Fruit fly (Drosophila melanogaster) whole organism, embryonic: ENCODE measurements around the gene TrpRS.
A peak's percentile ranks its signal among the peaks of the same experiment; 100 is the strongest.

ENCODE experiments used
- Blimp-1 ChIP-seq: fragments of 200-800 bp; sonication (Bioruptor generic); optimal IDR thresholded peaks from 3 replicates; lab custom pipeline; 2018; ENCODE audit warnings: missing biosample characterization, missing genetic modification characterization, mild to moderate bottlenecking, moderate library complexity, missing genetic modification reagents
- CG10431 ChIP-seq: fragments of 200-800 bp; sonication (Bioruptor generic); optimal IDR thresholded peaks from 3 replicates; lab custom pipeline; 2018; ENCODE audit warnings: missing biosample characterization, mild to moderate bottlenecking, missing genetic modification characterization
- CG11504 ChIP-seq: fragments of 200-800 bp; sonication (Bioruptor generic); optimal IDR thresholded peaks from 3 replicates; lab custom pipeline; 2019; ENCODE audit warnings: missing biosample characterization, mild to moderate bottlenecking, missing genetic modification characterization, moderate library complexity
- CG12155 ChIP-seq: fragments of 200-800 bp; sonication (Bioruptor generic); optimal IDR thresholded peaks from 3 replicates; lab custom pipeline; 2016; ENCODE audit warnings: missing biosample characterization, missing genetic modification characterization
- CG1233 ChIP-seq: fragments of 200-800 bp; sonication (Bioruptor generic); optimal IDR thresholded peaks from 4 replicates; lab custom pipeline; 2018; ENCODE audit warnings: missing biosample characterization, mild to moderate bottlenecking, missing genetic modification characterization
- CG15073 ChIP-seq: fragments of 200-800 bp; sonication (Bioruptor generic); optimal IDR thresholded peaks from 2 replicates; lab custom pipeline; 2016; ENCODE audit warnings: missing biosample characterization, missing genetic modification characterization
- CG18476 ChIP-seq: fragments of 200-800 bp; sonication (Bioruptor generic); optimal IDR thresholded peaks from 2 replicates; lab custom pipeline; 2016; ENCODE audit warnings: missing biosample characterization, mild to moderate bottlenecking, missing genetic modification characterization
- CG31224 ChIP-seq: fragments of 200-800 bp; sonication (Bioruptor generic); IDR thresholded peaks from 2 replicates; pipeline ENCODE4 v1.3.6; 2022; ENCODE audit warnings: missing biosample characterization, missing genetic modification characterization
- CG31365 ChIP-seq: fragments of 200-800 bp; sonication (Bioruptor generic); optimal IDR thresholded peaks from 2 replicates; lab custom pipeline; 2018; ENCODE audit warnings: missing biosample characterization, mild to moderate bottlenecking, missing genetic modification characterization
- CG32772 ChIP-seq: fragments of 200-800 bp; sonication (Bioruptor generic); IDR thresholded peaks from 2 replicates; pipeline ENCODE4 v1.3.6; 2022; ENCODE audit warnings: missing biosample characterization, missing genetic modification characterization
- CG3281 ChIP-seq: fragments of 200-800 bp; sonication (Bioruptor generic); optimal IDR thresholded peaks from 3 replicates; lab custom pipeline; 2017; ENCODE audit warnings: missing biosample characterization, mild to moderate bottlenecking, missing genetic modification characterization
- CG33213 ChIP-seq: fragments of 200-800 bp; sonication (Bioruptor generic); optimal IDR thresholded peaks from 3 replicates; lab custom pipeline; 2016; ENCODE audit warnings: missing biosample characterization, missing genetic modification characterization
- CG3847 ChIP-seq: fragments of 200-800 bp; sonication (Bioruptor generic); IDR thresholded peaks from 2 replicates; pipeline ENCODE4 v1.3.6; 2022; ENCODE audit warnings: missing biosample characterization, missing genetic modification characterization
- CG5180 ChIP-seq: fragments of 200-800 bp; sonication (Bioruptor generic); optimal IDR thresholded peaks from 3 replicates; lab custom pipeline; 2017; ENCODE audit warnings: missing biosample characterization, missing genetic modification characterization, mild to moderate bottlenecking, moderate library complexity, missing genetic modification reagents
- CG7839 ChIP-seq: fragments of 200-800 bp; sonication (Bioruptor generic); optimal IDR thresholded peaks from 3 replicates; lab custom pipeline; 2018; ENCODE audit warnings: missing biosample characterization, mild to moderate bottlenecking, missing genetic modification characterization, moderate library complexity
- CG8281 ChIP-seq: fragments of 200-800 bp; sonication (Bioruptor generic); optimal IDR thresholded peaks from 2 replicates; lab custom pipeline; 2018; ENCODE audit warnings: missing biosample characterization, mild to moderate bottlenecking, missing genetic modification characterization, moderate library complexity
- Doc3 ChIP-seq: fragments of 200-800 bp; sonication (Bioruptor generic); IDR thresholded peaks from 3 replicates; pipeline ENCODE4 v1.3.6; 2022; ENCODE audit warnings: missing biosample characterization, missing genetic modification characterization; ENCODE audit not compliant: partially characterized antibody
- Dp ChIP-seq: fragments of 200-800 bp; sonication (Bioruptor generic); optimal IDR thresholded peaks from 2 replicates; lab custom pipeline; 2018; ENCODE audit warnings: missing biosample characterization, mild to moderate bottlenecking, missing genetic modification characterization, moderate library complexity
- Fer1 ChIP-seq: fragments of 200-800 bp; sonication (Bioruptor generic); optimal IDR thresholded peaks from 2 replicates; lab custom pipeline; 2017; ENCODE audit warnings: missing biosample characterization, mild to moderate bottlenecking, missing genetic modification characterization
- GATAe ChIP-seq: fragments of 200-800 bp; sonication (Bioruptor generic); conservative IDR thresholded peaks from 2 replicates; pipeline ENCODE4 v1.3.6; 2022; ENCODE audit warnings: missing biosample characterization, missing genetic modification characterization
- Gsc ChIP-seq: fragments of 200-800 bp; sonication (Bioruptor generic); IDR thresholded peaks from 2 replicates; pipeline ENCODE4 v1.3.6; 2022; ENCODE audit warnings: missing biosample characterization, missing genetic modification characterization
- Gug ChIP-seq: fragments of 200-800 bp; sonication (Bioruptor generic); IDR thresholded peaks from 4 replicates; pipeline ENCODE4 v1.3.6; 2022; ENCODE audit warnings: missing biosample characterization, missing genetic modification characterization
- HLH3B ChIP-seq: fragments of 200-800 bp; sonication (Bioruptor generic); IDR thresholded peaks from 2 replicates; pipeline ENCODE4 v1.3.6; 2022; ENCODE audit warnings: missing biosample characterization, missing genetic modification characterization
- Hmr ChIP-seq: fragments of 200-800 bp; sonication (Bioruptor generic); optimal IDR thresholded peaks from 3 replicates; lab custom pipeline; 2017; ENCODE audit warnings: mild to moderate bottlenecking, missing biosample characterization, missing genetic modification reagents, missing genetic modification characterization
- NK7.1 ChIP-seq: fragments of 200-800 bp; sonication (Bioruptor generic); optimal IDR thresholded peaks from 3 replicates; lab custom pipeline; 2016; ENCODE audit warnings: missing biosample characterization, missing genetic modification characterization
- Opbp ChIP-seq: fragments of 200-800 bp; sonication (Bioruptor generic); IDR thresholded peaks from 3 replicates; pipeline ENCODE4 v1.3.6; 2022; ENCODE audit warnings: missing biosample characterization, missing genetic modification characterization; ENCODE audit not compliant: partially characterized antibody
- PHDP ChIP-seq: fragments of 200-800 bp; sonication (Bioruptor generic); optimal IDR thresholded peaks from 3 replicates; lab custom pipeline; 2018; ENCODE audit warnings: missing biosample characterization, mild to moderate bottlenecking, missing genetic modification characterization, moderate library complexity
- Sin3A ChIP-seq: fragments of >200 bp; optimal IDR thresholded peaks from 2 replicates; lab custom pipeline; 2018
- Stat92E ChIP-seq, 3 experiments: fragments of >200 bp in 2 of 3; fragments of 200-800 bp in 1 of 3; sonication (Bioruptor generic) in 1 of 3; optimal IDR thresholded peaks; 2 replicates each; lab custom pipeline; 2017 to 2019; ENCODE audit warnings: missing biosample characterization in 3 of 3, missing genetic modification characterization in 3 of 3, mild to moderate bottlenecking in 1 of 3, moderate library complexity in 1 of 3
- Vsx1 ChIP-seq: fragments of 200-800 bp; sonication (Bioruptor generic); optimal IDR thresholded peaks from 2 replicates; lab custom pipeline; 2017; ENCODE audit warnings: missing biosample characterization, mild to moderate bottlenecking, missing genetic modification characterization, missing genetic modification reagents
- YL-1 ChIP-seq: fragments of 200-800 bp; sonication (Bioruptor generic); optimal IDR thresholded peaks from 3 replicates; lab custom pipeline; 2017; ENCODE audit warnings: missing biosample characterization, mild to moderate bottlenecking, missing genetic modification characterization
- abd-A ChIP-seq: fragments of 200-800 bp; sonication (Bioruptor generic); optimal IDR thresholded peaks from 3 replicates; lab custom pipeline; 2019; ENCODE audit warnings: missing biosample characterization, mild to moderate bottlenecking, missing genetic modification characterization, moderate library complexity
- amos ChIP-seq: fragments of 200-800 bp; sonication (Bioruptor generic); IDR thresholded peaks from 2 replicates; pipeline ENCODE4 v1.3.6; 2022; ENCODE audit warnings: missing biosample characterization, missing genetic modification characterization; ENCODE audit not compliant: partially characterized antibody
- ase ChIP-seq: fragments of 200-800 bp; sonication (Bioruptor generic); IDR thresholded peaks from 3 replicates; pipeline ENCODE4 v1.3.6; 2022; ENCODE audit warnings: missing biosample characterization, missing genetic modification characterization
- ato ChIP-seq: fragments of 200-800 bp; sonication (Bioruptor generic); IDR thresholded peaks from 2 replicates; pipeline ENCODE4 v1.3.6; 2022; ENCODE audit warnings: missing biosample characterization, missing genetic modification characterization; ENCODE audit not compliant: partially characterized antibody
- esg ChIP-seq: fragments of 200-800 bp; sonication (Bioruptor generic); conservative IDR thresholded peaks from 2 replicates; pipeline ENCODE4 v1.3.6; 2022; ENCODE audit warnings: missing biosample characterization, missing genetic modification characterization
- grn ChIP-seq: fragments of 200-800 bp; sonication (Bioruptor generic); optimal IDR thresholded peaks from 3 replicates; lab custom pipeline; 2017; ENCODE audit warnings: missing biosample characterization, missing genetic modification characterization
- ham ChIP-seq: fragments of 200-800 bp; sonication (Bioruptor generic); IDR thresholded peaks from 2 replicates; pipeline ENCODE4 v1.3.6; 2022; ENCODE audit warnings: missing biosample characterization, missing genetic modification characterization
- klu ChIP-seq: fragments of 200-800 bp; sonication (Bioruptor generic); IDR thresholded peaks from 2 replicates; pipeline ENCODE4 v1.3.6; 2022; ENCODE audit warnings: missing biosample characterization, missing genetic modification characterization
- peb ChIP-seq: fragments of 200-800 bp; sonication (Bioruptor generic); IDR thresholded peaks from 2 replicates; pipeline ENCODE4 v1.3.6; 2022; ENCODE audit warnings: missing biosample characterization, missing genetic modification characterization
- pfk ChIP-seq: fragments of 200-800 bp; sonication (Bioruptor generic); optimal IDR thresholded peaks from 2 replicates; lab custom pipeline; 2018; ENCODE audit warnings: missing biosample characterization, mild to moderate bottlenecking, missing genetic modification characterization, moderate library complexity
- prd ChIP-seq, 3 experiments: fragments of >200 bp in 2 of 3; fragments of 200-800 bp in 1 of 3; sonication (Bioruptor generic) in 1 of 3; optimal IDR thresholded peaks in 2 of 3; IDR thresholded peaks in 1 of 3; 2 replicates in 2 of 3; 3 replicates in 1 of 3; pipeline versions ENCODE4 v1.3.6 to Lab custom; 2017 to 2022; ENCODE audit warnings: missing biosample characterization in 1 of 3, missing genetic modification characterization in 1 of 3
- pum ChIP-seq: fragments of 200-800 bp; sonication (Bioruptor generic); optimal IDR thresholded peaks from 2 replicates; lab custom pipeline; 2016; ENCODE audit warnings: missing biosample characterization, missing genetic modification characterization
- scrt ChIP-seq: fragments of 200-800 bp; sonication (Bioruptor generic); optimal IDR thresholded peaks from 2 replicates; lab custom pipeline; 2018; ENCODE audit warnings: missing biosample characterization, mild to moderate bottlenecking, missing genetic modification characterization, moderate library complexity
- ssp ChIP-seq: fragments of 200-800 bp; sonication (Bioruptor generic); IDR thresholded peaks from 2 replicates; pipeline ENCODE4 v1.3.6; 2022; ENCODE audit warnings: missing biosample characterization, missing genetic modification characterization
- stc ChIP-seq: fragments of 200-800 bp; sonication (Bioruptor generic); IDR thresholded peaks from 2 replicates; pipeline ENCODE4 v1.3.6; 2022; ENCODE audit warnings: missing biosample characterization, missing genetic modification characterization
- tgo ChIP-seq: fragments of 200-800 bp; sonication (Bioruptor generic); IDR thresholded peaks from 3 replicates; pipeline ENCODE4 v1.3.6; 2022; ENCODE audit warnings: missing biosample characterization, missing genetic modification characterization
- tup ChIP-seq: fragments of 200-800 bp; sonication (Bioruptor generic); optimal IDR thresholded peaks from 2 replicates; lab custom pipeline; 2016; ENCODE audit warnings: missing biosample characterization, mild to moderate bottlenecking, missing genetic modification characterization, moderate library complexity
- wor ChIP-seq: fragments of 200-800 bp; sonication (Bioruptor generic); IDR thresholded peaks from 2 replicates; pipeline ENCODE4 v1.3.6; 2022; ENCODE audit warnings: missing biosample characterization, missing genetic modification characterization

Gene TrpRS

DNA sequence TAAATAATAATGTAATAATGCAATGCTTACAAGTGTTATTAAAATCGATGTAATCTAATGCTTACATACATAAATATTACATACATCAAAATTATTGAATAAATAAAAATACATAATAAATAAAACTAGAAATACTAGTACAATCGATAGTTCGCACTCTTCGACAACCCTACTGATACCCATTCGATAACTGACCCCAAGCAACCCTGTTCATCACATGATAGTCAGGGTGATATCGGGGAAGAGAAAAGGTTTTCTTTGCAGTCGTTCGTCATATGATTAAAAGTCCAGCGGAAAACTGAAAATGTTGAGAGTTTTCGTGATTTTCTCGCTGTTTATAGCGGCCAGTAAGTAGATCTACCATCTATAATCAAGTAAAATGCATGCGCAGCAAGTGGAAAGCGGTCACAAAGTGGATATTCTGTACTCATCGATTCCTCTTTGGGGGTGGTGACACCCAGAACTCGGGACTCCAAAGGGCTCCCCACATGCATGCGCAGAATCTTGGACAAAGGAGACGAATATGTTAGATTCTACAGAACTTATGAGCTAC, 6.2 kb downstream of the TrpRS start, which contains the start of gene ATP6AP2 (continued):
- no peak for TF ChIP-seq CG8281
- TF ChIP-seq CG3847 (GFP tag; lab: Robert Waterston, UW) = peak; percentile 74
- TF ChIP-seq CG3281 (GFP tag; lab: Kevin White, UChicago) = peak; percentile 60
- TF ChIP-seq Sin3A (lab: Kevin White, UChicago) = no peak
- TF ChIP-seq CG31224 (GFP tag; lab: Robert Waterston, UW) = no peak
- peak; percentile 41 for TF ChIP-seq pfk (GFP tag; lab: Kevin White, UChicago)
- peak; percentile 27; the same call in 1 of the 3 replicates for TF ChIP-seq tgo (GFP tag; lab: Robert Waterston, UW)
- TF ChIP-seq scrt = peak; percentile 40
- TF ChIP-seq wor (GFP tag; lab: Robert Waterston, UW) = no peak
- TF ChIP-seq PHDP (tag; lab: Kevin White, UChicago) = peak; percentile 65
- TF ChIP-seq ssp (GFP tag; lab: Robert Waterston, UW) = no peak
- peak; percentile 71 for TF ChIP-seq Hmr (GFP tag; lab: Kevin White, UChicago)
- TF ChIP-seq CG32772 (GFP tag; lab: Robert Waterston, UW) = 0 out of 2 replicates have a peak, but pooled peaks have one; percentile 20
- no peak; the same call in 1 of the 2 replicates for TF ChIP-seq stc (GFP tag; lab: Robert Waterston, UW)
- TF ChIP-seq CG18476 (GFP tag; lab: Kevin White, UChicago) = no peak
- TF ChIP-seq CG1233 (GFP tag; lab: Kevin White, UChicago) = peak; percentile 2
- TF ChIP-seq esg (GFP tag; lab: Robert Waterston, UW) = no peak
- no peak for TF ChIP-seq pum (GFP tag; lab: Kevin White, UChicago)
- no peak for TF ChIP-seq CG31365 (tag; lab: Kevin White, UChicago)
- TF ChIP-seq Blimp-1 (GFP tag; lab: Kevin White, UChicago) = no peak
- TF ChIP-seq CG12155 (GFP tag; lab: Kevin White, UChicago) = peak; percentile 52
- TF ChIP-seq YL-1 (GFP tag; lab: Kevin White, UChicago) = peak; percentile 96
- no peak for TF ChIP-seq Vsx1
- no peak for TF ChIP-seq CG10431 (GFP tag; lab: Kevin White, UChicago)
- TF ChIP-seq Doc3 = peak; percentile 68
- TF ChIP-seq GATAe = no peak
- no peak for TF ChIP-seq NK7.1 (GFP tag; lab: Kevin White, UChicago)
- no peak for TF ChIP-seq CG5180 (GFP tag; lab: Kevin White, UChicago)
- TF ChIP-seq Opbp = peak; percentile 85; the same call in 2 of the 3 replicates
- no peak for TF ChIP-seq abd-A
- no peak for TF ChIP-seq ham
- no peak for TF ChIP-seq klu (GFP tag; lab: Robert Waterston, UW)
- no peak for TF ChIP-seq tup (GFP tag; lab: Kevin White, UChicago)
- peak; percentile 37 for TF ChIP-seq Dp
- TF ChIP-seq amos (GFP tag; lab: Robert Waterston, UW) = peak; percentile 84
- peak in 1 of 3 experiments; percentile 55 for TF ChIP-seq Stat92E (GFP tag; optimal IDR thresholded peaks at IDR 0.05; lab: Kevin White, UChicago)
- no peak for TF ChIP-seq CG15073 (GFP tag; lab: Kevin White, UChicago)
- TF ChIP-seq CG11504 (tag; lab: Kevin White, UChicago) = no peak
- TF ChIP-seq Gsc = no peak
- no peak for TF ChIP-seq CG7839 (tag; lab: Kevin White, UChicago)
- no peak; the same call in 2 of the 3 replicates for TF ChIP-seq ase (GFP tag; lab: Robert Waterston, UW)
- no peak for TF ChIP-seq Gug
- TF ChIP-seq peb (GFP tag; lab: Robert Waterston, UW) = no peak
- TF ChIP-seq prd (optimal IDR thresholded peaks at IDR 0.05; lab: Kevin White, UChicago) = no peak
- TF ChIP-seq prd (GFP tag; IDR thresholded peaks at IDR 0.05; lab: Robert Waterston, UW) = 0 out of 3 replicates have a peak, but pooled peaks have one; percentile 32
- peak; percentile 18 for TF ChIP-seq Fer1 (GFP tag; lab: Kevin White, UChicago)
- TF ChIP-seq CG33213 = peak; percentile 10
- TF ChIP-seq HLH3B (GFP tag; lab: Robert Waterston, UW) = peak; percentile 28; the same call in 1 of the 2 replicates
- no peak for TF ChIP-seq grn
- peak; percentile 39; the same call in 1 of the 2 replicates for TF ChIP-seq ato (GFP tag; lab: Robert Waterston, UW)
